Worm (Caenorhabditis elegans): Measurements from ENCODE around the gene snb-7.

The snb-7 gene

DNA sequence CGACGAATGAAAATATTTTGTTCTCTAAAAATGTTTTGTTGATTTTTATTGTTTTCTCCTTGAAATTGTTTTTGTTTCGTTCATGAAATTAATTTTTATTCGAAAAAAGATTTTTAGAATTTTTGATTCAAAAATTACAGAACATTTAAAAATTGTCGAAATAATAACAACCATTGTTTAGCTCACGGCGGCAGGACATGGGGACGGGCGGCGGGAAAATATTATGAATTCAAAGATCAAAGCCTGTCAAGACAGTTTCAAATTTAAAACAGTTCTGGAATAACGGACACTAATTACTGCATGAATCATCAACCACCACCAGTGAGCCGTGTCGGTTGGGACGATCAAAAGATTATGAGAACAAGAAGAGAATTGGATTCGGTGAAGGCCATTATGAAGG is at the start of gene snb-7:
Gene snb-7, plus strand, starts transcription at position 301 of the 400 bp plus-strand sequence.
- TF ChIP-seq gmeb-1 (tag; optimal IDR thresholded peaks at IDR 0.05) (no peak), nhr-77 (tag; optimal IDR thresholded peaks at IDR 0.05) (no peak)

DNA sequence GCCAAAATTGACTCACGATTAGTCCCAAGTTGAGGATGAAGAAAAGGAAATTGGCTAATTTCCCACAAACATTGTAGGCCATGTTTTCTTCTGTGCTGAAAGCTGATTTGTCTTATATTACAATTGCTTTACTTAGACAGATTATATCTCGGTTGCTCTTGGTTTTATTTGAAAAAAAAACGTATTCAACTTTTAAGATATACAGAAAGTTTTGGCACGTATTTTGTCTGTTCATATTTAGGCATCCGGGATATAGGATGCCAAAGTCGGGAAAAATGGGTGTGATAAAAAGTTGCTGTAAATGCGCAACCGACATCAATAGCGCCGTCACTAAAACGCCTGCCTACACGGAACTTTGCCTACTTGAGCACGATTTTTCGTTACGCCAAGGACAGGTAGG is 40.5 kb upstream of the snb-7 start, which contains the start of gene tsp-4:
Gene tsp-4, minus strand, starts transcription at position 101 of the 400 bp plus-strand sequence.
- TF ChIP-seq ceh-82 (tag; optimal IDR thresholded peaks at IDR 0.05): no peak

DNA sequence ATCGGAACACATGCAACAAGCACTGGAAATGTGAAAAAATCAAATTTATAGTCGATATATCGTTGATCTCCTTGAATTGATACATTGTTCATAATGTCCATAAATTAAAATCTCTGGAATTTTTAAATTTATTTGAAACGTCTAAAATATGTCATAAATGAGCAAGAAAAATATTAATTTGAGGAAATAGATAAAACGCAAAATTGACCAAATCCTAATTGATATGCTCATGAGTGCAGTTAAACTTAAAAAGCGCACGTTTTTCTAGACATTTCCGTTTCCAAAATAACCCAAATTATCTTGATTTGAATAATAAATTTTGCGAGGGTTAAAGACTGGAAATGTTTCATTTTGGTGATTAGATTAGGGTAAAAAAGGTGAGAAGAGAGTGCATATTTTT is 38.1 kb upstream of the snb-7 start, which contains the start of gene sru-13:
Gene sru-13, minus strand, starts transcription at position 101 of the 400 bp plus-strand sequence.
- TF ChIP-seq lin-13 (GFP tag; optimal IDR thresholded peaks at IDR 0.05) (no peak), nhr-77 (tag; optimal IDR thresholded peaks at IDR 0.05) (no peak), egl-27 (tag; optimal IDR thresholded peaks at IDR 0.05) (no peak), nhr-21 (tag; optimal IDR thresholded peaks at IDR 0.05) (no peak), nhr-11 (tag; optimal IDR thresholded peaks at IDR 0.05) (no peak), ceh-82 (tag; optimal IDR thresholded peaks at IDR 0.05) (no peak), zag-1 (tag; optimal IDR thresholded peaks at IDR 0.05) (no peak)

DNA sequence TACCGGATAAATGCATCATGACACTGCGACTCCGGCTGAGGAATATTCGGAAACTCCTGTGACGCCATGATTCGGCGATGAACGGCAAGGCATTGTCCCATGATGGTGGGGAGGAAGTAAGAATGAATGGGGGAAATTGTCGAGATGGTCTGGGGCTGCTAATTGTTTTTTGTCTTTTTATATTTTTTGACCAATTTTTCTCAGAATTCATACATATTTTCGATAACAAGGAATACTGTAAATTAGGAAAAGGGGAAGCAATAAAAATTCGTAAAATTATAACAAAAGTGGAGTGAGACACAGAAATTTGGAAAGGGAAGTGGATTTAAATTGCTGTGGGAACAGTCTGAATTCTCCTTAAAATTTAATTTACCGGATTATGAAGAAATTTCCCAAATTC is 35.3 kb upstream of the snb-7 start, which contains the start of gene eak-4:
Gene eak-4, minus strand, starts transcription at position 101 of the 400 bp plus-strand sequence.
- TF ChIP-seq sma-3 (GFP tag; optimal IDR thresholded peaks at IDR 0.05): no peak
- TF ChIP-seq mab-5 (tag; optimal IDR thresholded peaks at IDR 0.05): no peak
- TF ChIP-seq egl-27 (tag; optimal IDR thresholded peaks at IDR 0.05): no peak

DNA sequence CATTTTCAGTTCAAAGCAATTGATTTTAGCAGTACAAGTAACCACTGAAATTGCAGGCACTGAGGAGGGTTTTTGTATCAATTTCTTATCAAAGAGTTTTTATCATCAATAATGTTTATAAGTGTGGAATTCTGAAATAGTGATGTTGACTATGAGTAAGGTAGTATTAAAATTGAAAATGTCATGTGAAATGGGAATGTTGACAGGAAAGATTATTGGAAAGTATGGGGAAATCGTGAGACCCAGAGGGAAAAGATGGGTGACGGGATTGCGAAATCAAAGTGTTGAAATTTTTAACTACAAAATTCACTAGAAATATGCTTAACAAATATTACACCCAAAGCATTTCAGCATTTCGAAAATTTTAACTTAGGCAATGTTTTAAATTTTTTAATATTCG is 33.5 kb upstream of the snb-7 start, which contains the start of gene F53B2.8:
Gene F53B2.8, minus strand, starts transcription at position 180 of the 400 bp plus-strand sequence.
- TF ChIP-seq unc-55 (GFP tag; optimal IDR thresholded peaks at IDR 0.05): no peak
- TF ChIP-seq unc-62 (GFP tag; optimal IDR thresholded peaks at IDR 0.05): no peak
- TF ChIP-seq nhr-11 (tag; optimal IDR thresholded peaks at IDR 0.05): no peak
- TF ChIP-seq nhr-77 (tag; optimal IDR thresholded peaks at IDR 0.05): no peak
- peak; percentile 22 for TF ChIP-seq C34F6.9 (tag; optimal IDR thresholded peaks at IDR 0.05)
- peak; percentile 90 for TF ChIP-seq nhr-129 (tag; optimal IDR thresholded peaks at IDR 0.05)
- TF ChIP-seq lin-11 (tag; optimal IDR thresholded peaks at IDR 0.05): no peak
- no peak for TF ChIP-seq dmd-4 (tag; optimal IDR thresholded peaks at IDR 0.05)
- no peak for TF ChIP-seq ztf-1 (GFP tag; conservative IDR thresholded peaks at IDR 0.05)
- peak; percentile 19 for TF ChIP-seq skn-1 (tag; optimal IDR thresholded peaks at IDR 0.05)
- no peak for TF ChIP-seq peb-1 (tag; optimal IDR thresholded peaks at IDR 0.05)
- TF ChIP-seq lin-39 (tag; optimal IDR thresholded peaks at IDR 0.05): no peak
- no peak for TF ChIP-seq mbf-1 (tag; optimal IDR thresholded peaks at IDR 0.05)
- TF ChIP-seq ZK546.5 (tag; optimal IDR thresholded peaks at IDR 0.05): no peak
- TF ChIP-seq ztf-4 (tag; optimal IDR thresholded peaks at IDR 0.05): no peak
- no peak for TF ChIP-seq sem-4 (tag; optimal IDR thresholded peaks at IDR 0.05)
- no peak for TF ChIP-seq nhr-21 (tag; optimal IDR thresholded peaks at IDR 0.05)
- peak; percentile 11 for TF ChIP-seq ama-1 (optimal IDR thresholded peaks at IDR 0.05)
- no peak for TF ChIP-seq egl-27 (tag; optimal IDR thresholded peaks at IDR 0.05)
- no peak for TF ChIP-seq aly-2 (tag; optimal IDR thresholded peaks at IDR 0.05)
- no peak for TF ChIP-seq mdl-1 (tag; optimal IDR thresholded peaks at IDR 0.05)
- TF ChIP-seq nhr-25 (tag; optimal IDR thresholded peaks at IDR 0.05): no peak
- TF ChIP-seq R02D3.7 (tag; optimal IDR thresholded peaks at IDR 0.05): no peak
- peak; percentile 97 for TF ChIP-seq fos-1 (tag; optimal IDR thresholded peaks at IDR 0.05)
- TF ChIP-seq gmeb-1 (tag; optimal IDR thresholded peaks at IDR 0.05): peak; percentile 71
- peak; percentile 0 for TF ChIP-seq F13H6.1 (tag; optimal IDR thresholded peaks at IDR 0.05)
- TF ChIP-seq mab-5 (tag; optimal IDR thresholded peaks at IDR 0.05): no peak
- no peak for TF ChIP-seq ceh-82 (tag; optimal IDR thresholded peaks at IDR 0.05)
- TF ChIP-seq elt-1 (tag; optimal IDR thresholded peaks at IDR 0.05): no peak
- no peak for TF ChIP-seq Y55F3AM.14 (GFP tag; optimal IDR thresholded peaks at IDR 0.05)
- TF ChIP-seq nhr-10 (tag; optimal IDR thresholded peaks at IDR 0.05): peak; percentile 9
- TF ChIP-seq nhr-6 (tag; optimal IDR thresholded peaks at IDR 0.05): no peak
- peak; percentile 57 for TF ChIP-seq sma-9 (GFP tag; optimal IDR thresholded peaks at IDR 0.05)
- TF ChIP-seq sma-9 (tag; optimal IDR thresholded peaks at IDR 0.05): no peak
- TF ChIP-seq lsy-2 (tag; optimal IDR thresholded peaks at IDR 0.05): peak in 1 of 2 experiments; percentile 34
- TF ChIP-seq unc-39 (tag; optimal IDR thresholded peaks at IDR 0.05): no peak
- TF ChIP-seq ceh-16 (tag; optimal IDR thresholded peaks at IDR 0.05): no peak
- TF ChIP-seq crh-2 (tag; optimal IDR thresholded peaks at IDR 0.05): peak; percentile 75
- TF ChIP-seq snpc-4 (tag; optimal IDR thresholded peaks at IDR 0.05): no peak
- TF ChIP-seq nhr-23 (tag; optimal IDR thresholded peaks at IDR 0.05): no peak
